Fruit fly (Drosophila melanogaster) whole organism: ENCODE measurements around the gene CG8534.

Experiments
- CG8478 ChIP-seq: fragments of >200 bp; optimal IDR thresholded peaks from 2 replicates; lab custom pipeline; 2018; ENCODE audit warnings: inconsistent platforms
- Dll ChIP-seq: fragments of >200 bp; optimal IDR thresholded peaks from 2 replicates; lab custom pipeline; 2017
- EcR ChIP-seq, 2 experiments: fragments of >200 bp; optimal IDR thresholded peaks; 2 replicates each; lab custom pipeline; 2017; ENCODE audit warnings: missing biosample characterization in 2 of 2, missing genetic modification characterization in 2 of 2, missing genetic modification reagents in 2 of 2
- pan ChIP-seq: fragments of >200 bp; optimal IDR thresholded peaks from 2 replicates; lab custom pipeline; 2017
- psq ChIP-seq: fragments of >200 bp; optimal IDR thresholded peaks from 2 replicates; lab custom pipeline; 2017
- usp ChIP-seq: fragments of >200 bp; optimal IDR thresholded peaks from 2 replicates; lab custom pipeline; 2017; ENCODE audit warnings: missing biosample characterization, missing genetic modification characterization, mixed read lengths

dm6 chr3R:9770127-9770526 lies 42.4 kb upstream of the CG8534 start:
- no peak for TF ChIP-seq psq
- no peak for TF ChIP-seq EcR (GFP tag; optimal IDR thresholded peaks at IDR 0.05; lab: Kevin White, UChicago)
- TF ChIP-seq pan (lab: Kevin White, UChicago) = no peak
- TF ChIP-seq CG8478 = no peak
- TF ChIP-seq Dll = no peak
- no peak for TF ChIP-seq usp (GFP tag; lab: Kevin White, UChicago)
